Fruit fly (Drosophila melanogaster) Kc167 (cell line): ENCODE measurements around the gene CG33286.

Source experiments
- Myc ChIP-seq: fragments of >200 bp; optimal IDR thresholded peaks from 2 replicates; lab custom pipeline; 2017; ENCODE audit warnings: missing external identifiers
- Sin3A ChIP-seq: fragments of >200 bp; optimal IDR thresholded peaks from 2 replicates; lab custom pipeline; 2018; ENCODE audit warnings: missing external identifiers
- h ChIP-seq: fragments of >200 bp; optimal IDR thresholded peaks from 3 replicates; lab custom pipeline; 2018; ENCODE audit warnings: missing external identifiers
- insv ChIP-seq: fragments of >200 bp; optimal IDR thresholded peaks from 3 replicates; lab custom pipeline; 2018; ENCODE audit warnings: missing external identifiers
- psq ChIP-seq: fragments of >200 bp; optimal IDR thresholded peaks from 2 replicates; lab custom pipeline; 2017; ENCODE audit warnings: missing external identifiers
- ttk ChIP-seq: sonication (Bioruptor generic); optimal IDR thresholded peaks from 2 replicates; lab custom pipeline; 2017; ENCODE audit warnings: missing external identifiers

DNA sequence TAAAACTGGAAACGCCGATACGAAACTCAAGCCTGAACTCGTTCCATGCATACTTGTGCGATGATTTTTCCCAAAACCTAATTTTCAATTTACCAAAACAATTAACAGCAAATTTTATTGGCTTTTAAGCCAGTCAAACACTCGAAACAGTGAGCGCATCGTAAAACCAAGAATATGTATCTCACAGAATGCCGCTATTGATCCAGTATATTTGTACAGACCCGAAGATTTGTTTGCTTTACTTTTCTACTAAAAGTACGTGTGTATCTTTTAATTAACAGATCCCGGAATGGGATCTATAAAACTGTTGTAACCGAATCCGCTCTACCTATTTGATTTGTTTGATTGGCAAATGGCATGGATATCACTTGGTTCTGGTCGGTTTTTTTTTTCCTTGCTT, 20.4 kb downstream of the CG33286 start:
- TF ChIP-seq psq (no peak), h (lab: Kevin White, UChicago) (no peak), ttk (lab: Kevin White, UChicago) (no peak), Myc (lab: Kevin White, UChicago) (no peak), Sin3A (no peak), insv (lab: Kevin White, UChicago) (no peak)
